Fruit fly (Drosophila melanogaster): ENCODE results near the gene CG15169.

Gene CG15169

DNA sequence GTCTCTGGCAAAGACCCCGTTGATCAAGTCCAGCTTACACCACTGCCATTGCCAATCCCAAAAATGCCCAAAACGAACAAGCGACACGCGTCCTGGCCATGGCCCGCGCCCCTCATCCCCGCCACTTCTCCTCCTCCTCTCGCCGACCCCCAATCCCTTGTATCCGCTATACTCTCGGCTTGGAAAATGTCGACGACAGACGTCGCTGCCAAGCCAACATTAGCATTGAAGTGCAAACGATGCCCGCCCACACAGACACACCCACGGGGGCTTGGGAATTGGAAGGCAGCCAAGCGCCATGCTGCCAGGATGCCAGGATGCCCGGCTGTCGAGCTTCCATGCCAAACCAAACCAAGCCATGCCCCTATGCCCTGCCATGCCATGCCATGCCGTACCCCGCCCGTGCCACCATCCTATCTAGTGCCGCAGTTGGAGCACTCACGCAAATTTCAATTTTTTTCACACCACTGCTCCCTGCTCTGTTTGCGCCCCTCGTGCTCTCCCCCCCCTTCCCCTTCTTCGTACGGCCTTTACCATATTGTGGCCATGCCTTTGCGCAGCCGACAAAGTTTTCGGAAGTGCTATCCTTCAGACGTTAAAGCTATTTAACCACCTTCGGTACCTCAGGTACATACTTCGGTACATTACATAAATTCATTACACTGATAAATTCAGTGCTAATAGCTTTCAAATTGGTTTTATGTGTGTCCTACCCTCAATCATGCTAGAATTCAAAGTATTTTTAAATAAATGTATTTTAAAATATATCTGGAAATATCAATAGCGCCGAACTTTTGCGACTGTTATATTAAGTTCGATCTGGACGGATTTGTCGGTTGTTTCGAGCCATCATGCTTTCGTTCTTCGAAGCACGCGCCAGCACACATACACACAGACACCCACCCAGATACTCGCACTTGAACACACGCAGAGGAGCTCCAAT is 30.7 kb downstream of the CG15169 start (continued):
- TF ChIP-seq Jarid2 (GFP tag; optimal IDR thresholded peaks at IDR 0.05) (peak; percentile 41), Ravus (GFP tag; IDR thresholded peaks at IDR 0.05) (no peak), lilli (GFP tag; optimal IDR thresholded peaks at IDR 0.05) (peak; percentile 72), CG10979 (tag; optimal IDR thresholded peaks at IDR 0.05) (peak; percentile 75), CG15269 (tag; optimal IDR thresholded peaks at IDR 0.05) (peak; percentile 87), CG11247 (GFP tag; IDR thresholded peaks at IDR 0.05) (peak; percentile 66), pita (GFP tag; optimal IDR thresholded peaks at IDR 0.05) (no peak), CG6854 (GFP tag; optimal IDR thresholded peaks at IDR 0.05) (peak; percentile 73), otp (GFP tag; IDR thresholded peaks at IDR 0.05) (0 out of 3 replicates have a peak, but pooled peaks have one; percentile 24), NC2α (GFP tag; optimal IDR thresholded peaks at IDR 0.05) (no peak), sr (GFP tag; IDR thresholded peaks at IDR 0.05) (no peak), CG12942 (GFP tag; optimal IDR thresholded peaks at IDR 0.05) (peak; percentile 56), CG5953 (GFP tag; IDR thresholded peaks at IDR 0.05) (no peak), Ada2b (GFP tag; IDR thresholded peaks at IDR 0.05) (peak; percentile 65), Fer3 (tag; optimal IDR thresholded peaks at IDR 0.05) (peak; percentile 68), pfk (GFP tag; optimal IDR thresholded peaks at IDR 0.05) (no peak), sens (GFP tag) (peak; percentile 95), CG13287 (GFP tag; IDR thresholded peaks at IDR 0.05; ENCODE audit: partially characterized antibody) (no peak), dati (GFP tag; IDR thresholded peaks at IDR 0.05) (no peak), rib (GFP tag; IDR thresholded peaks at IDR 0.05) (no peak; the same call in 1 of the 2 replicates), ato (GFP tag; IDR thresholded peaks at IDR 0.05; ENCODE audit: partially characterized antibody) (no peak), vfl (GFP tag; optimal IDR thresholded peaks at IDR 0.05) (no peak), CG10321 (GFP tag; IDR thresholded peaks at IDR 0.05) (no peak), CG17186 (GFP tag; optimal IDR thresholded peaks at IDR 0.05) (no peak), CG17829 (tag; optimal IDR thresholded peaks at IDR 0.05) (peak; percentile 75), CG2116 (GFP tag; optimal IDR thresholded peaks at IDR 0.05) (peak; percentile 29), CG7372 (GFP tag; IDR thresholded peaks at IDR 0.05) (peak; percentile 66), mirr (GFP tag; optimal IDR thresholded peaks at IDR 0.05) (peak; percentile 49), vnd (GFP tag; IDR thresholded peaks at IDR 0.05; ENCODE audit: partially characterized antibody) (no peak), row (GFP tag; IDR thresholded peaks at IDR 0.05) (peak; percentile 87), CG4617 (GFP tag; optimal IDR thresholded peaks at IDR 0.05; ENCODE audit: borderline replicate concordance) (no peak), CHES-1-like (GFP tag; optimal IDR thresholded peaks at IDR 0.05) (peak; percentile 35), salm (tag; optimal IDR thresholded peaks at IDR 0.05) (peak; percentile 57), NC2β (GFP tag; optimal IDR thresholded peaks at IDR 0.05) (no peak), Dll (GFP tag; IDR thresholded peaks at IDR 0.05; ENCODE audit: partially characterized antibody) (no peak), scrt (GFP tag; optimal IDR thresholded peaks at IDR 0.05) (peak; percentile 72), inv (GFP tag; IDR thresholded peaks at IDR 0.05; ENCODE audit: partially characterized antibody) (no peak), slp2 (GFP tag; optimal IDR thresholded peaks at IDR 0.05) (peak; percentile 30), CG8765 (GFP tag; IDR thresholded peaks at IDR 0.05) (no peak), CG14710 (tag; optimal IDR thresholded peaks at IDR 0.05) (peak; percentile 56), Dfd (GFP tag; optimal IDR thresholded peaks at IDR 0.05) (no peak), CG5245 (GFP tag; optimal IDR thresholded peaks at IDR 0.05) (peak; percentile 57), CG7963 (GFP tag; IDR thresholded peaks at IDR 0.05; ENCODE audit: partially characterized antibody) (no peak), CG6689 (GFP tag; IDR thresholded peaks at IDR 0.05) (peak; percentile 71), hkb (optimal IDR thresholded peaks at IDR 0.05) (no peak), hkb (GFP tag; IDR thresholded peaks at IDR 0.05) (peak; percentile 70), ind (GFP tag; optimal IDR thresholded peaks at IDR 0.05) (peak; percentile 57), CG12071 (GFP tag; optimal IDR thresholded peaks at IDR 0.05) (peak; percentile 56), Poxn (GFP tag; IDR thresholded peaks at IDR 0.05) (no peak), Sin3A (optimal IDR thresholded peaks at IDR 0.05) (no peak)

Data from whole organism, embryonic.